Worm (Caenorhabditis elegans) whole organism, young adult: Measurements from ENCODE around the gene cyp-37A1.
"Not testable (repeated sequence)": the region's sequence is repeated elsewhere in the genome, so short reads cannot be mapped to it uniquely, and the experiment has no call there.

ENCODE experiments used
- B0019.2 ChIP-seq: fragments of 200-800 bp; sonication (Bioruptor generic); conservative IDR thresholded peaks from 2 replicates; pipeline ENCODE4 v1.3.6; 2022; ENCODE audit warnings: missing genetic modification reagents, missing genetic modification characterization, missing compliant biosample characterization
- B0035.1 ChIP-seq: sonication (generic microtip); optimal IDR thresholded peaks from 2 replicates; lab custom pipeline; 2016; ENCODE audit warnings: missing genetic modification characterization, mild to moderate bottlenecking, missing compliant biosample characterization, missing genotype, missing genetic modification reagents
- B0261.1 ChIP-seq: sonication (generic microtip); optimal IDR thresholded peaks from 2 replicates; lab custom pipeline; 2016; ENCODE audit warnings: mild to moderate bottlenecking, missing genetic modification characterization, moderate library complexity, missing compliant biosample characterization
- B0336.3 ChIP-seq: fragments of 200-800 bp; sonication (Bioruptor generic); IDR thresholded peaks from 2 replicates; pipeline ENCODE4 v1.3.6; 2022; ENCODE audit warnings: missing genetic modification characterization, missing compliant biosample characterization
- C06A6.2 ChIP-seq: fragments of 200-800 bp; sonication (Bioruptor generic); conservative IDR thresholded peaks from 2 replicates; pipeline ENCODE4 v1.3.6; 2022; ENCODE audit warnings: missing genetic modification characterization, missing compliant biosample characterization
- F22D6.2 ChIP-seq: sonication (generic microtip); optimal IDR thresholded peaks from 2 replicates; lab custom pipeline; 2016; ENCODE audit warnings: mild to moderate bottlenecking, missing genetic modification characterization, missing compliant biosample characterization
- F37B4.10 ChIP-seq: fragments of 200-800 bp; sonication (Bioruptor generic); IDR thresholded peaks from 2 replicates; pipeline ENCODE4 v1.3.6; 2022; ENCODE audit warnings: missing genetic modification characterization, missing compliant biosample characterization
- F57A8.1 ChIP-seq: fragments of 200-800 bp; sonication (Bioruptor generic); optimal IDR thresholded peaks from 2 replicates; lab custom pipeline; 2018; ENCODE audit warnings: mild to moderate bottlenecking, missing genetic modification characterization, moderate library complexity, missing compliant biosample characterization
- F57C9.4 ChIP-seq: sonication (generic microtip); optimal IDR thresholded peaks from 2 replicates; lab custom pipeline; 2017; ENCODE audit warnings: mild to moderate bottlenecking, missing genetic modification characterization, missing compliant biosample characterization
- K11D2.4 ChIP-seq: fragments of 200-800 bp; sonication (Bioruptor generic); IDR thresholded peaks from 2 replicates; pipeline ENCODE4 v1.3.6; 2022; ENCODE audit warnings: missing genetic modification reagents, missing genetic modification characterization, missing compliant biosample characterization
- T26A5.8 ChIP-seq: sonication (generic microtip); optimal IDR thresholded peaks from 2 replicates; lab custom pipeline; 2016; ENCODE audit warnings: missing genetic modification characterization, missing compliant biosample characterization
- Y95B8A.8 ChIP-seq: fragments of 200-800 bp; sonication (Bioruptor generic); IDR thresholded peaks from 2 replicates; pipeline ENCODE4 v1.3.6; 2022; ENCODE audit warnings: missing genetic modification reagents, missing genetic modification characterization, missing compliant biosample characterization
- ZK185.1 ChIP-seq: sonication (generic microtip); optimal IDR thresholded peaks from 2 replicates; lab custom pipeline; 2016; ENCODE audit warnings: mild to moderate bottlenecking, missing genetic modification characterization, missing compliant biosample characterization; ENCODE audit not compliant: poor library complexity, severe bottlenecking
- aptf-3 ChIP-seq: fragments of 200-800 bp; sonication (Bioruptor generic); IDR thresholded peaks from 2 replicates; pipeline ENCODE4 v1.3.6; 2022; ENCODE audit warnings: missing genetic modification characterization, missing compliant biosample characterization
- attf-3 ChIP-seq: fragments of 200-800 bp; sonication (Bioruptor generic); conservative IDR thresholded peaks from 2 replicates; pipeline ENCODE4 v1.3.6; 2022; ENCODE audit warnings: missing genetic modification reagents, missing genetic modification characterization, missing compliant biosample characterization
- attf-5 ChIP-seq: fragments of 200-800 bp; sonication (Bioruptor generic); optimal IDR thresholded peaks from 2 replicates; lab custom pipeline; 2018; ENCODE audit warnings: mild to moderate bottlenecking, missing genetic modification characterization, missing compliant biosample characterization
- cebp-1 ChIP-seq, 2 experiments: fragments of 200-800 bp in 1 of 2; sonication (Bioruptor generic) in 1 of 2; sonication (generic microtip) in 1 of 2; IDR thresholded peaks in 1 of 2; optimal IDR thresholded peaks in 1 of 2; 2 replicates each; pipeline versions ENCODE4 v1.3.6 to Lab custom; 2017 to 2022; ENCODE audit warnings: missing compliant biosample characterization in 2 of 2, missing genetic modification characterization in 2 of 2, mild to moderate bottlenecking in 1 of 2, missing genetic modification reagents in 1 of 2, moderate library complexity in 1 of 2
- ceh-100 ChIP-seq: fragments of 200-800 bp; sonication (Bioruptor generic); IDR thresholded peaks from 2 replicates; pipeline ENCODE4 v1.3.6; 2022; ENCODE audit warnings: missing genetic modification reagents, missing genetic modification characterization, missing compliant biosample characterization
- ceh-79 ChIP-seq: sonication (generic microtip); optimal IDR thresholded peaks from 2 replicates; lab custom pipeline; 2017; ENCODE audit warnings: mild to moderate bottlenecking, missing genetic modification characterization, missing compliant biosample characterization
- chd-7 ChIP-seq: sonication (generic microtip); optimal IDR thresholded peaks from 2 replicates; lab custom pipeline; 2016; ENCODE audit warnings: mild to moderate bottlenecking, missing genetic modification characterization, moderate library complexity, missing compliant biosample characterization
- egrh-3 ChIP-seq: fragments of 200-800 bp; sonication (Bioruptor generic); IDR thresholded peaks from 2 replicates; pipeline ENCODE4 v1.3.6; 2022; ENCODE audit warnings: missing genetic modification reagents, missing genetic modification characterization, missing compliant biosample characterization
- hlh-12 ChIP-seq: sonication (generic microtip); optimal IDR thresholded peaks from 2 replicates; lab custom pipeline; 2016; ENCODE audit warnings: missing genetic modification characterization, missing compliant biosample characterization
- hmg-1.2 ChIP-seq: fragments of 200-800 bp; sonication (Bioruptor generic); IDR thresholded peaks from 2 replicates; pipeline ENCODE4 v1.3.6; 2022; ENCODE audit warnings: missing genetic modification reagents, missing genetic modification characterization, missing compliant biosample characterization
- let-526 ChIP-seq: fragments of 200-800 bp; sonication (Bioruptor generic); IDR thresholded peaks from 2 replicates; pipeline ENCODE4 v1.3.6; 2022; ENCODE audit warnings: missing genetic modification reagents, missing genetic modification characterization, missing compliant biosample characterization
- lin-35 ChIP-seq, 3 experiments: fragments of 150-350 bp in 2 of 3; sonication (generic microtip) in 1 of 3; optimal IDR thresholded peaks; 2 replicates each; lab custom pipeline; 2014 to 2018; ENCODE audit warnings: missing biosample characterization in 3 of 3, missing genetic modification characterization in 3 of 3, missing genetic modification reagents in 3 of 3
- lir-1 ChIP-seq: fragments of 200-800 bp; sonication (Bioruptor generic); conservative IDR thresholded peaks from 2 replicates; pipeline ENCODE4 v1.3.6; 2022; ENCODE audit warnings: missing genetic modification reagents, missing genetic modification characterization, missing compliant biosample characterization
- mcd-1 ChIP-seq: fragments of 200-800 bp; sonication (Bioruptor generic); IDR thresholded peaks from 2 replicates; pipeline ENCODE4 v1.3.6; 2022; ENCODE audit warnings: missing genetic modification reagents, missing genetic modification characterization, missing compliant biosample characterization
- mes-4 ChIP-seq: sonication (generic microtip); optimal IDR thresholded peaks from 2 replicates; lab custom pipeline; 2016; ENCODE audit warnings: missing genotype, missing genetic modification characterization, missing compliant biosample characterization
- mxl-1 ChIP-seq: sonication (generic microtip); optimal IDR thresholded peaks from 2 replicates; lab custom pipeline; 2016; ENCODE audit warnings: missing genetic modification characterization, missing compliant biosample characterization
- nfyb-1 ChIP-seq: fragments of 200-800 bp; sonication (Bioruptor generic); IDR thresholded peaks from 2 replicates; pipeline ENCODE4 v1.3.6; 2022; ENCODE audit warnings: missing genetic modification reagents, missing genetic modification characterization, missing compliant biosample characterization
- nhr-120 ChIP-seq: fragments of 200-800 bp; sonication (Bioruptor generic); IDR thresholded peaks from 2 replicates; pipeline ENCODE4 v1.3.6; 2022; ENCODE audit warnings: missing genetic modification characterization, missing compliant biosample characterization
- snpc-1.1 ChIP-seq: sonication (generic microtip); optimal IDR thresholded peaks from 2 replicates; lab custom pipeline; 2017; ENCODE audit warnings: missing genetic modification characterization, mild to moderate bottlenecking, missing compliant biosample characterization, antibody characterized with exemption, moderate library complexity, missing genotype, missing genetic modification reagents; ENCODE audit not compliant: insufficient read depth
- unc-130 ChIP-seq: sonication (generic microtip); optimal IDR thresholded peaks from 2 replicates; lab custom pipeline; 2016; ENCODE audit warnings: missing genetic modification reagents, missing genetic modification characterization, missing compliant biosample characterization
- zfh-2 ChIP-seq: fragments of 200-800 bp; sonication (Bioruptor generic); conservative IDR thresholded peaks from 2 replicates; pipeline ENCODE4 v1.3.6; 2022; ENCODE audit warnings: missing genetic modification reagents, missing genetic modification characterization, missing compliant biosample characterization
- zim-3 ChIP-seq: sonication (generic microtip); optimal IDR thresholded peaks from 2 replicates; lab custom pipeline; 2017; ENCODE audit warnings: mild to moderate bottlenecking, missing genetic modification characterization, moderate library complexity, missing compliant biosample characterization

cyp-37A1 gene

DNA sequence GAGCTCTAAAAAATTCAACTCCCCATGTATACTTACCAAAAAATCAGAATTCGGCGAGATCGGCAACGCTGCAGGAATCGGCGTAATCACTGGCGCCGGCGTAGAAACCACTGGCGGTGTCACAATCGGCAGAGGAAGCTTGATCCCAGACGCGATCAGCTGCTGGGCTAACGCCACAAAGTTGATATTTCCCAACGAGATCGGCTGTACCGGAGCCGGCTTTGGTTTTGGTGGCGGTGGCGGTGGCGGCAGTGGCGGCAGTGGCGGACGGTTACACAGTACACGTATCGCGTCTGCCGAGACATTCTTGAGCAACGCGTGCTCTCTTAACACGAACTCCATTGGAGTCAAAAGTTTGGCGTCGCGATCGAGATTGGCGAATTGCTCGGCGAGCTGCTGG is 17.8 kb upstream of the cyp-37A1 start (continued):
- TF ChIP-seq B0035.1 (tag; lab: Kevin White, UChicago) (no peak), ceh-79 (tag; lab: Kevin White, UChicago) (no peak), zfh-2 (GFP tag; lab: Robert Waterston, UW) (peak; percentile 72)
- TF ChIP-seq, all 124 proteins: peak for 3

DNA sequence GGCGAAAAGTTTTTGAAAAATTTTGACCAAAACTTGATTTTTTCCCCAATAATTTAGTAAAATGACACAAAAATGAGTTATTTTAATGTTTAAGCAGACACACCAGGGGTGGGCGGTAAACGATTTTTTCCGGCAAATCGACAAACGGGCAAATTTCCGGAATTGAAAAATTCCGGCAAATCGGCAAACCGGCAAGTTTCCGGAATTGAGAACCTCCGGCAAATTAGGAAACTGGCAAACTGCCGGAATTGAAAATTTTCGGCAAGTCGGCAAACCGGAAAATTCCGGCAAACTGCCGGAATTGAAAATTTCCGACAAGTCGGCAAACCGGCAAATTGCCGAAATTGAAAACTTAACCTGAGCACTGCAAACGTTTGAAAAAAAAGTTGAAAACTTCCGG is 15.9 kb upstream of the cyp-37A1 start:
- TF ChIP-seq C06A6.2 (GFP tag; lab: Robert Waterston, UW) (peak; percentile 32; the same call in 1 of the 2 replicates), let-526 (GFP tag; lab: Robert Waterston, UW) (no peak), attf-5 (GFP tag; lab: Kevin White, UChicago) (no peak), hlh-12 (no peak), mes-4 (no peak), aptf-3 (GFP tag; lab: Robert Waterston, UW) (peak; percentile 49; the same call in 1 of the 2 replicates), T26A5.8 (tag; lab: Kevin White, UChicago) (no peak), egrh-3 (GFP tag; lab: Robert Waterston, UW) (no peak), mcd-1 (GFP tag; lab: Robert Waterston, UW) (peak; percentile 32; the same call in 1 of the 2 replicates), zim-3 (peak; percentile 40), B0336.3 (0 out of 2 replicates have a peak, but pooled peaks have one; percentile 56), B0261.1 (tag; lab: Kevin White, UChicago) (no peak), mxl-1 (peak; percentile 14), lin-35 (GFP tag; optimal IDR thresholded peaks at IDR 0.05; lab: Kevin White, UChicago) (no peak), F37B4.10 (GFP tag; lab: Robert Waterston, UW) (no peak), B0019.2 (GFP tag; lab: Robert Waterston, UW) (no peak), nfyb-1 (GFP tag; lab: Robert Waterston, UW) (peak; percentile 72; the same call in 1 of the 2 replicates), ceh-100 (GFP tag; lab: Robert Waterston, UW) (peak; percentile 46; the same call in 1 of the 2 replicates), F57C9.4 (tag; lab: Kevin White, UChicago) (no peak), Y95B8A.8 (GFP tag; lab: Robert Waterston, UW) (no peak), F22D6.2 (tag; lab: Kevin White, UChicago) (no peak), chd-7 (peak; percentile 3), attf-3 (GFP tag; lab: Robert Waterston, UW) (no peak), K11D2.4 (GFP tag; lab: Robert Waterston, UW) (peak; percentile 66), unc-130 (GFP tag; lab: Kevin White, UChicago) (no peak), nhr-120 (no peak), F57A8.1 (no peak), snpc-1.1 (tag; lab: Kevin White, UChicago) (no peak), lir-1 (GFP tag; lab: Robert Waterston, UW) (no peak), cebp-1 (GFP tag; IDR thresholded peaks at IDR 0.05; lab: Robert Waterston, UW) (no peak), cebp-1 (tag; optimal IDR thresholded peaks at IDR 0.05; lab: Kevin White, UChicago) (peak; percentile 47)
- TF ChIP-seq, all 124 proteins: peak for 11

DNA sequence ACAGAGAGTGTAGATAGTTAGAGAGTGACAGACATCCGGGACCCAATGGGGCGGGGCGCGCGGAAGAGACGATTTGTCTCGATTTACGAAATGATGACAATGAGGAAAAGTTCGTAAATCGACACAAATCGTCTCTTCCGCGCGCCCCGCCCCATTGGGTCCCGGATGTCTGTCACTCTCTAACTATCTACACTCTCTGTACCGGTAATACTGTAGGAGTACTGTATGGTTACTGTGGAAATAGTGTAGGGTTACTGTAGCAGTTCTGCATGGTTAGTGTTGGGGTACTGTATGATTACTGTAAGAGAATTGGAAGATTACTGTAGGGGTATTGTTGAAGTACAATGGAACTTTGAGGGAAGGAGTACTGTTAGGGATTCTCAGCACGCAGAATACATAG is 4.5 kb upstream of the cyp-37A1 start, which contains the start of gene F01D5.10:
F01D5.10 (minus strand) TSS at position 101 of the 400 bp plus-strand sequence.
- TF ChIP-seq hmg-1.2 (GFP tag; lab: Robert Waterston, UW); T26A5.8 (tag; lab: Kevin White, UChicago); ZK185.1 (tag; lab: Kevin White, UChicago): not testable (repeated sequence)
- TF ChIP-seq, all 124 proteins: peak for 0; not testable (repeated sequence) for 124
